Worm (Caenorhabditis elegans): Measurements from ENCODE around the gene cox-14.

DNA sequence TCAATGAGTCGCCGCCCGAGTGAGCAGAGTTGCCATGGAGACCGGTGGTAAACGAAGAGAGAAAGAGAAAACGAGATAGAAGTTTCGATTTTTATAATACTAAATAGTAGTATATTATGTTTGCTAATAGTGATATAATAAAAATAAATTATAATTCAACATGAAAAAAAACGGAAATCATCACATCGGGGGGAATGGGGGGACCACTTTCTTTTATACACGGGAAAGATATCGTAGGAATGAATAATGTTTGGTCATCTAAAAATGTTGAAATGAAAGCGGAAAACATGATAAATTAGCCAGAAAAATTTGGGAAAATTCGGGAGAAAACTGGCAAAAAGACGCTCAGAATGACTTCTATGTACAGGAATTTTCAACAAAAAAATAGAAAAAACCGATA lies 42.9 kb downstream of the cox-14 start, which contains the start of gene bbs-5:
- TF ChIP-seq ztf-23 (GFP tag; IDR thresholded peaks at IDR 0.05) = no peak
- TF ChIP-seq ztf-29 (GFP tag; IDR thresholded peaks at IDR 0.05) = no peak
- no peak for TF ChIP-seq klf-2 (GFP tag; conservative IDR thresholded peaks at IDR 0.05)
- TF ChIP-seq ref-1 (GFP tag; conservative IDR thresholded peaks at IDR 0.05) = no peak
- TF ChIP-seq med-1 (GFP tag; optimal IDR thresholded peaks at IDR 0.05; ENCODE audit: insufficient read depth) = no peak
- no peak for TF ChIP-seq tab-1 (GFP tag; IDR thresholded peaks at IDR 0.05)
- TF ChIP-seq flt-1 (GFP tag; IDR thresholded peaks at IDR 0.05) = no peak
- no peak for TF ChIP-seq T22C8.4 (GFP tag; IDR thresholded peaks at IDR 0.05)
- no peak for TF ChIP-seq cog-1 (tag; optimal IDR thresholded peaks at IDR 0.05)
